Fruit fly (Drosophila melanogaster): ENCODE measurements around the gene CG15739.
A peak's percentile ranks its signal among the peaks of the same experiment; 100 is the strongest.

The CG15739 gene

dm6 chrX:11888142-11888541, 15.0 kb downstream of the CG15739 start, which contains the start of gene CG1840 (continued):
- TF ChIP-seq hkb (optimal IDR thresholded peaks at IDR 0.05) (no peak), hkb (GFP tag; IDR thresholded peaks at IDR 0.05) (no peak), CG31224 (GFP tag; IDR thresholded peaks at IDR 0.05) (no peak), peb (GFP tag; IDR thresholded peaks at IDR 0.05) (no peak), Ets97D (GFP tag; optimal IDR thresholded peaks at IDR 0.05) (peak; percentile 13), amos (GFP tag; IDR thresholded peaks at IDR 0.05; ENCODE audit: partially characterized antibody) (peak; percentile 80), CG30431 (GFP tag; optimal IDR thresholded peaks at IDR 0.05) (no peak), nau (GFP tag; optimal IDR thresholded peaks at IDR 0.05) (no peak), Xbp1 (GFP tag; optimal IDR thresholded peaks at IDR 0.05) (peak; percentile 76), CG3847 (GFP tag; IDR thresholded peaks at IDR 0.05) (peak; percentile 31; the same call in 1 of the 2 replicates), Nf-YA (GFP tag; IDR thresholded peaks at IDR 0.05) (no peak), Atf-2 (GFP tag; optimal IDR thresholded peaks at IDR 0.05) (no peak), E2f1 (GFP tag; IDR thresholded peaks at IDR 0.05) (no peak), CG33557 (GFP tag; optimal IDR thresholded peaks at IDR 0.05) (no peak), CG3065 (GFP tag; optimal IDR thresholded peaks at IDR 0.05) (no peak), Scr (GFP tag; IDR thresholded peaks at IDR 0.05; ENCODE audit: partially characterized antibody) (peak; percentile 81), NFAT (GFP tag; IDR thresholded peaks at IDR 0.05) (no peak), row (GFP tag; IDR thresholded peaks at IDR 0.05) (peak; percentile 80), Elba2 (GFP tag; optimal IDR thresholded peaks at IDR 0.05) (no peak), CG10462 (GFP tag; optimal IDR thresholded peaks at IDR 0.05) (no peak), CG4282 (GFP tag; optimal IDR thresholded peaks at IDR 0.05) (no peak), hb (GFP tag; IDR thresholded peaks at IDR 0.05; ENCODE audit: partially characterized antibody) (0 out of 3 replicates have a peak, but pooled peaks have one; percentile 60), gce (GFP tag; IDR thresholded peaks at IDR 0.05) (no peak), Gug (GFP tag; IDR thresholded peaks at IDR 0.05) (no peak), tup (GFP tag; optimal IDR thresholded peaks at IDR 0.05) (no peak), CG4424 (GFP tag; optimal IDR thresholded peaks at IDR 0.05) (no peak), lmd (GFP tag; IDR thresholded peaks at IDR 0.05) (no peak), Atf6 (GFP tag; IDR thresholded peaks at IDR 0.05) (no peak), Dip2 (GFP tag; IDR thresholded peaks at IDR 0.05) (no peak), crol (GFP tag; IDR thresholded peaks at IDR 0.05) (no peak), ara (GFP tag; IDR thresholded peaks at IDR 0.05) (no peak), cad (GFP tag; optimal IDR thresholded peaks at IDR 0.05) (no peak), pum (GFP tag; optimal IDR thresholded peaks at IDR 0.05) (no peak), CG12155 (GFP tag; optimal IDR thresholded peaks at IDR 0.05) (no peak), ci (GFP tag; IDR thresholded peaks at IDR 0.05) (no peak), al (GFP tag; IDR thresholded peaks at IDR 0.05) (no peak), Gsc (GFP tag; IDR thresholded peaks at IDR 0.05) (no peak), crc (GFP tag; optimal IDR thresholded peaks at IDR 0.05) (no peak), tin (GFP tag; optimal IDR thresholded peaks at IDR 0.05) (no peak), Fer1 (GFP tag; optimal IDR thresholded peaks at IDR 0.05) (no peak), Taf1 (GFP tag; IDR thresholded peaks at IDR 0.05) (no peak), esg (GFP tag; conservative IDR thresholded peaks at IDR 0.05) (no peak), Sin3A (optimal IDR thresholded peaks at IDR 0.05) (no peak), CG5180 (GFP tag; optimal IDR thresholded peaks at IDR 0.05) (no peak), nmo (GFP tag; optimal IDR thresholded peaks at IDR 0.05) (no peak), stwl (tag; optimal IDR thresholded peaks at IDR 0.05) (peak; percentile 59), Asciz (GFP tag; optimal IDR thresholded peaks at IDR 0.05) (no peak), her (GFP tag; optimal IDR thresholded peaks at IDR 0.05) (no peak), dmrt11E (tag; optimal IDR thresholded peaks at IDR 0.05) (no peak), luna (GFP tag; optimal IDR thresholded peaks at IDR 0.05) (no peak), shn (GFP tag; optimal IDR thresholded peaks at IDR 0.05) (no peak), ssp (GFP tag; IDR thresholded peaks at IDR 0.05) (no peak), CG2712 (tag; optimal IDR thresholded peaks at IDR 0.05) (peak; percentile 13), CG15269 (tag; optimal IDR thresholded peaks at IDR 0.05) (no peak)

All from whole organism, embryonic.